Worm (Caenorhabditis elegans) whole organism, mixed stage, embryonic: Measurements from ENCODE around the gene col-161.

ENCODE experiments used
- bed-3 ChIP-seq: fragments of 200-800 bp; sonication (Bioruptor generic); optimal IDR thresholded peaks from 3 replicates; lab custom pipeline; 2018; ENCODE audit warnings: mild to moderate bottlenecking, missing genetic modification characterization, moderate library complexity, missing compliant biosample characterization
- elt-3 ChIP-seq: fragments of 150-350 bp; optimal IDR thresholded peaks from 2 replicates; lab custom pipeline; 2014; ENCODE audit warnings: missing biosample characterization, missing genetic modification characterization
- lin-32 ChIP-seq: fragments of 200-800 bp; sonication (Bioruptor generic); optimal IDR thresholded peaks from 2 replicates; lab custom pipeline; 2018; ENCODE audit warnings: mild to moderate bottlenecking, missing genetic modification characterization, missing compliant biosample characterization
- lsy-2 ChIP-seq: fragments of 150-350 bp; optimal IDR thresholded peaks from 2 replicates; lab custom pipeline; 2014; ENCODE audit warnings: missing biosample characterization, missing genetic modification characterization
- nhr-28 ChIP-seq: fragments of 150-350 bp; optimal IDR thresholded peaks from 2 replicates; lab custom pipeline; 2014; ENCODE audit warnings: missing biosample characterization, missing genetic modification characterization
- unc-39 ChIP-seq: fragments of 150-350 bp; optimal IDR thresholded peaks from 2 replicates; lab custom pipeline; 2014; ENCODE audit warnings: missing biosample characterization, missing genetic modification characterization
- ztf-11 ChIP-seq: fragments of 150-350 bp; optimal IDR thresholded peaks from 2 replicates; lab custom pipeline; 2014; ENCODE audit warnings: missing biosample characterization, missing genetic modification characterization

DNA sequence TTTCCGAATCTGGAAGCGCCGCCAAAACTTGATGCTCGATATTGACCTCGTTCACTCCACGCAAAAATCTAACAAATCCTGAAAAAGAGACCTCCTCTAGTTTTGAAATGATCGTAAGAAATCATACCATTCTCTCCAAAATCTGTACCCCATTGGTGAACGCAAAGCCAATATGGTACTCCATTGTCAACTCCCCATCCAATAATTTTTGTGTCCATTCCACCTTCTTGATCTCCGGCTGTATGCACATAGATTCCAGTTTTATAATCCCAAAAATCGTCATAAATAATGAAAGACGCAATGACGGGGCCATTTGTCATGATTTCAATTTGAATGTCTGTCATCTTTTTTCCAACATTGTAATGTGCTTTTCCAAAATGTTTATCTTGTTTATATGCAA, 38.4 kb upstream of the col-161 start:
- TF ChIP-seq nhr-28 (tag; lab: Kevin White, UChicago) (no peak), elt-3 (tag; lab: Kevin White, UChicago) (no peak), unc-39 (tag; lab: Kevin White, UChicago) (no peak), ztf-11 (tag; lab: Kevin White, UChicago) (no peak), lsy-2 (tag; lab: Kevin White, UChicago) (no peak), bed-3 (GFP tag; lab: Kevin White, UChicago) (no peak), lin-32 (GFP tag; lab: Kevin White, UChicago) (no peak)
